Fruit fly (Drosophila melanogaster): Measurements from ENCODE around the gene CrebA.
A peak's percentile ranks its signal among the peaks of the same experiment; 100 is the strongest.

Gene CrebA

dm6 chr3L:15590803-15591597 lies 55.8 kb downstream of the CrebA start (continued):
- TF ChIP-seq CG13894 (tag; optimal IDR thresholded peaks at IDR 0.05): no peak
- TF ChIP-seq CG11560 (tag; IDR thresholded peaks at IDR 0.05): no peak

DNA sequence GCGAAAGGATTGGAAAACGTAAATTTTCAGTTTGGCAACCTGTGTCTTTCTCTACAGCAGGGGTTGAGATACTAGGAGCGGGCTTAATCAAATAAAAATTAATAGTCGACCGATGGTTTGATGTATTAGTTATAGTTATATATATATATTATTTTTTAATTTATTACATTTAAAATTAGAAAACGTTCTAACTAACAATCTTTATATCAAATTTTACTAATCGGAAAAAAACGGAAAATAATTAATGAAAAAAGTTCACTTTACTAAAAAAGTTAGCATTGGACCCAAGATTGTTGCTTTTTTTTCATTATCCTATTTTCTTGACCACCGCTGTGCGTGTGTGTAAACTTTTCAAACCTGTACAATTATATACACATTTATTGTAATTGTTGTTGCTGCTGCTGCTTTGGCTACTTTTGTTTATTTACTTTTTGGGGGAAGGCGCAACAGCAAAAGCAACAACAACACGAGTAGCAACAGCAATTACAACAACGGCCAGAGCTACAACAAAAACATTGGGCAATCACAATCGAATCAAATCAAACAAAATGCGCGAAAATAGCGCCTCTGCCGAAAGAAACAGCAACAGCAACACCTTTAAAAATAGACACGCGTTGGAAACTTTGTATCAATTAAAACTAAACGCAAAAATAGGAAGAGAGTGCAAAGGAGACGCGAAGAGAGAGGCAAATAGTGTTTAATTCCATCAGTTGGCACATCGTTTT lies 57.5 kb downstream of the CrebA start:
- TF ChIP-seq Sin3A (optimal IDR thresholded peaks at IDR 0.05) (no peak), CG11247 (GFP tag; IDR thresholded peaks at IDR 0.05) (no peak), br (optimal IDR thresholded peaks at IDR 0.05) (no peak), CG8089 (GFP tag; optimal IDR thresholded peaks at IDR 0.05) (no peak), schlank (tag; optimal IDR thresholded peaks at IDR 0.05) (no peak), Ptx1 (GFP tag; IDR thresholded peaks at IDR 0.05) (peak; percentile 48; the same call in 1 of the 2 replicates), peb (GFP tag; IDR thresholded peaks at IDR 0.05) (no peak), dati (GFP tag; IDR thresholded peaks at IDR 0.05) (0 out of 2 replicates have a peak, but pooled peaks have one; percentile 14), HLH4C (GFP tag; IDR thresholded peaks at IDR 0.05; ENCODE audit: partially characterized antibody) (no peak), tio (GFP tag; optimal IDR thresholded peaks at IDR 0.05) (peak; percentile 7), inv (GFP tag; IDR thresholded peaks at IDR 0.05; ENCODE audit: partially characterized antibody) (no peak), Scr (GFP tag; IDR thresholded peaks at IDR 0.05; ENCODE audit: partially characterized antibody) (no peak), CG15696 (tag; optimal IDR thresholded peaks at IDR 0.05) (peak; percentile 26), CG10147 (GFP tag; optimal IDR thresholded peaks at IDR 0.05) (peak; percentile 52), CG7372 (GFP tag; IDR thresholded peaks at IDR 0.05) (peak; percentile 58), CG3163 (GFP tag; optimal IDR thresholded peaks at IDR 0.05) (no peak), CG18011 (GFP tag; optimal IDR thresholded peaks at IDR 0.05) (no peak), MTF-1 (GFP tag; optimal IDR thresholded peaks at IDR 0.05; ENCODE audit: borderline replicate concordance) (no peak), CG17612 (GFP tag; IDR thresholded peaks at IDR 0.05) (no peak), Dfd (GFP tag; optimal IDR thresholded peaks at IDR 0.05) (no peak), hkb (optimal IDR thresholded peaks at IDR 0.05) (no peak), hkb (GFP tag; IDR thresholded peaks at IDR 0.05) (peak; percentile 69), cato (GFP tag; optimal IDR thresholded peaks at IDR 0.05; ENCODE audit: borderline replicate concordance) (no peak), ab (GFP tag; optimal IDR thresholded peaks at IDR 0.05) (no peak), CHES-1-like (GFP tag; optimal IDR thresholded peaks at IDR 0.05) (no peak), CG6175 (GFP tag; IDR thresholded peaks at IDR 0.05) (no peak), CG4617 (GFP tag; optimal IDR thresholded peaks at IDR 0.05; ENCODE audit: borderline replicate concordance) (no peak), CG4730 (GFP tag; IDR thresholded peaks at IDR 0.05) (no peak), phol (tag; optimal IDR thresholded peaks at IDR 0.05) (peak; percentile 60), Oaz (GFP tag; IDR thresholded peaks at IDR 0.05) (no peak), CG12299 (tag; optimal IDR thresholded peaks at IDR 0.05) (peak; percentile 22), prd (optimal IDR thresholded peaks at IDR 0.05) (no peak), prd (GFP tag; IDR thresholded peaks at IDR 0.05) (peak; percentile 46; the same call in 2 of the 3 replicates), Xrp1 (GFP tag; IDR thresholded peaks at IDR 0.05) (peak; percentile 51; the same call in 1 of the 2 replicates), CG6854 (GFP tag; optimal IDR thresholded peaks at IDR 0.05) (peak; percentile 17), CG3281 (GFP tag; optimal IDR thresholded peaks at IDR 0.05) (peak; percentile 75), ind (GFP tag; optimal IDR thresholded peaks at IDR 0.05) (peak; percentile 14), ham (GFP tag; IDR thresholded peaks at IDR 0.05) (no peak), tx (GFP tag; optimal IDR thresholded peaks at IDR 0.05) (no peak), gce (GFP tag; IDR thresholded peaks at IDR 0.05) (no peak), dmrt11E (tag; optimal IDR thresholded peaks at IDR 0.05) (peak; percentile 28), Hmx (GFP tag; optimal IDR thresholded peaks at IDR 0.05) (no peak), jumu (GFP tag; optimal IDR thresholded peaks at IDR 0.05) (no peak), oc (tag; optimal IDR thresholded peaks at IDR 0.05) (peak; percentile 33), CG1024 (GFP tag; IDR thresholded peaks at IDR 0.05) (no peak), CG17912 (GFP tag; optimal IDR thresholded peaks at IDR 0.05) (no peak)

Data from whole organism, embryonic.